Fruit fly (Drosophila melanogaster): Measurements from ENCODE around the gene Vlet.

Vlet gene

dm6 chrX:11694959-11695882, 16.8 kb upstream of the Vlet start, which contains the start of gene PhKgamma:
Gene PhKgamma, plus strand, starts transcription at chrX:11695137.
- no peak for TF ChIP-seq CG17801 (GFP tag; optimal IDR thresholded peaks at IDR 0.05; ENCODE audit: partially characterized antibody)

dm6 chrX:11689669-11690068, 11.3 kb upstream of the Vlet start:
- no peak for TF ChIP-seq CG17801 (GFP tag; optimal IDR thresholded peaks at IDR 0.05; ENCODE audit: partially characterized antibody)

dm6 chrX:11687666-11688492, 9.5 kb upstream of the Vlet start:
- no peak for TF ChIP-seq CG17801 (GFP tag; optimal IDR thresholded peaks at IDR 0.05; ENCODE audit: partially characterized antibody)

dm6 chrX:11686675-11687074, 8.3 kb upstream of the Vlet start:
- TF ChIP-seq CG17801 (GFP tag; optimal IDR thresholded peaks at IDR 0.05; ENCODE audit: partially characterized antibody) = no peak

dm6 chrX:11685918-11686640, 7.7 kb upstream of the Vlet start:
- peak; percentile 18 for TF ChIP-seq CG17801 (GFP tag; optimal IDR thresholded peaks at IDR 0.05; ENCODE audit: partially characterized antibody)

dm6 chrX:11684462-11684861, 6.1 kb upstream of the Vlet start:
- peak; percentile 28 for TF ChIP-seq CG17801 (GFP tag; optimal IDR thresholded peaks at IDR 0.05; ENCODE audit: partially characterized antibody)

- peak; percentile 47 for TF ChIP-seq CG17801 (GFP tag; optimal IDR thresholded peaks at IDR 0.05; ENCODE audit: partially characterized antibody)
Measured at dm6 chrX:11683480-11683879, 5.1 kb upstream of the Vlet start.

- TF ChIP-seq CG17801 (GFP tag; optimal IDR thresholded peaks at IDR 0.05; ENCODE audit: partially characterized antibody) = peak; percentile 69
Measured at dm6 chrX:11681558-11682551, 3.5 kb upstream of the Vlet start.

dm6 chrX:11680405-11680804, 2.0 kb upstream of the Vlet start:
- peak; percentile 74 for TF ChIP-seq CG17801 (GFP tag; optimal IDR thresholded peaks at IDR 0.05; ENCODE audit: partially characterized antibody)

dm6 chrX:11679461-11679860, 1.1 kb upstream of the Vlet start:
- peak; percentile 1 for TF ChIP-seq CG17801 (GFP tag; optimal IDR thresholded peaks at IDR 0.05; ENCODE audit: partially characterized antibody)

- TF ChIP-seq CG17801 (GFP tag; optimal IDR thresholded peaks at IDR 0.05; ENCODE audit: partially characterized antibody) = no peak
Measured at dm6 chrX:11664058-11664457, 14.3 kb downstream of the Vlet start.

- no peak for TF ChIP-seq CG17801 (GFP tag; optimal IDR thresholded peaks at IDR 0.05; ENCODE audit: partially characterized antibody)
Measured at dm6 chrX:11660476-11660875, 17.9 kb downstream of the Vlet start.

dm6 chrX:11659634-11660033, 18.8 kb downstream of the Vlet start:
- no peak for TF ChIP-seq CG17801 (GFP tag; optimal IDR thresholded peaks at IDR 0.05; ENCODE audit: partially characterized antibody)

- peak; percentile 91 for TF ChIP-seq CG17801 (GFP tag; optimal IDR thresholded peaks at IDR 0.05; ENCODE audit: partially characterized antibody)
Measured at dm6 chrX:11659080-11659479, 19.3 kb downstream of the Vlet start.

Measured in ovary, adult (tissue).